Worm (Caenorhabditis elegans) whole organism, young adult: Measurements from ENCODE around the gene vps-53.

Experiments used
- ama-1 ChIP-seq, 3 experiments: fragments of 150-350 bp in 1 of 3; sonication (generic microtip) in 2 of 3; optimal IDR thresholded peaks; 2 replicates each; lab custom pipeline; 2014 to 2018; ENCODE audit warnings: missing biosample characterization in 2 of 3, missing genetic modification characterization in 2 of 3, missing genetic modification reagents in 2 of 3
- ceh-40 ChIP-seq: fragments of 200-800 bp; sonication (Bioruptor generic); IDR thresholded peaks from 2 replicates; pipeline ENCODE4 v1.3.6; 2022; ENCODE audit warnings: missing genetic modification characterization, missing compliant biosample characterization
- hsf-1 ChIP-seq: fragments of 200-800 bp; sonication (Bioruptor generic); IDR thresholded peaks from 2 replicates; pipeline ENCODE4 v1.3.6; 2022; ENCODE audit warnings: missing genetic modification reagents, missing genetic modification characterization, missing compliant biosample characterization
- lag-1 ChIP-seq: fragments of 200-800 bp; sonication (Bioruptor generic); IDR thresholded peaks from 2 replicates; pipeline ENCODE4 v1.3.6; 2022; ENCODE audit warnings: missing genetic modification reagents, missing genetic modification characterization, missing compliant biosample characterization
- lin-54 ChIP-seq: fragments of 200-800 bp; sonication (Bioruptor generic); optimal IDR thresholded peaks from 2 replicates; lab custom pipeline; 2018; ENCODE audit warnings: mild to moderate bottlenecking, missing genetic modification characterization, missing compliant biosample characterization
- lir-1 ChIP-seq: fragments of 200-800 bp; sonication (Bioruptor generic); conservative IDR thresholded peaks from 2 replicates; pipeline ENCODE4 v1.3.6; 2022; ENCODE audit warnings: missing genetic modification reagents, missing genetic modification characterization, missing compliant biosample characterization
- nhr-80 ChIP-seq: sonication (generic microtip); optimal IDR thresholded peaks from 2 replicates; lab custom pipeline; 2016; ENCODE audit warnings: missing genetic modification characterization, missing compliant biosample characterization
- somi-1 ChIP-seq: fragments of 200-800 bp; sonication (Bioruptor generic); optimal IDR thresholded peaks from 2 replicates; lab custom pipeline; 2018; ENCODE audit warnings: mild to moderate bottlenecking, missing genetic modification characterization, missing compliant biosample characterization
- tbx-9 ChIP-seq: sonication (generic microtip); optimal IDR thresholded peaks from 2 replicates; lab custom pipeline; 2016; ENCODE audit warnings: borderline replicate concordance, missing genetic modification characterization, inconsistent platforms, missing compliant biosample characterization
- unc-130 ChIP-seq: sonication (generic microtip); optimal IDR thresholded peaks from 2 replicates; lab custom pipeline; 2016; ENCODE audit warnings: missing genetic modification reagents, missing genetic modification characterization, missing compliant biosample characterization
- ztf-25 ChIP-seq: fragments of 200-800 bp; sonication (Bioruptor generic); IDR thresholded peaks from 2 replicates; pipeline ENCODE4 v1.3.6; 2022; ENCODE audit warnings: missing genetic modification reagents, missing genetic modification characterization, missing compliant biosample characterization
- ztf-3 ChIP-seq: fragments of 200-800 bp; sonication (Bioruptor generic); optimal IDR thresholded peaks from 2 replicates; lab custom pipeline; 2018; ENCODE audit warnings: mild to moderate bottlenecking, missing genetic modification characterization, missing compliant biosample characterization

DNA sequence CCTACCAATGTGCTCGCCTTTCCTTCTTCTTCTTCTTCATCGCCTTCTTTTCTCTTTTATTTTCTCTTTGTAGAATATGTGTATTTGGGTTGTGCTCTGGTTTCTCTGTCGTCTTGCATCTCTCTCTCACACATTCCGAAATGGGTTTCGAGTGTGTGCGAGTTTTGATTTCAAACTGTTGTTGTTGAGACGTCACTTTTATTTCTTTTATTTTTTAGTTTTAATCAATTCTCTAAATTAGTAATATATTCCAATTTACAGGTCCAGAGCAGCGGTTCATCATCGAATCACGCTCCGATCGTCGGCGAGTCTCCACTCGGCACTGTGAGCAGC, 52.7 kb downstream of the vps-53 start:
- TF ChIP-seq unc-130 (GFP tag; lab: Kevin White, UChicago) = no peak
- TF ChIP-seq ama-1 (optimal IDR thresholded peaks at IDR 0.05; lab: Kevin White, UChicago) = no peak
- TF ChIP-seq ama-1 (GFP tag; optimal IDR thresholded peaks at IDR 0.05; lab: Kevin White, UChicago) = no peak
- no peak for TF ChIP-seq lag-1 (GFP tag; lab: Robert Waterston, UW)
- TF ChIP-seq lin-54 (GFP tag; lab: Kevin White, UChicago) = no peak
- TF ChIP-seq ceh-40 (GFP tag; lab: Robert Waterston, UW) = no peak
- TF ChIP-seq tbx-9 (tag; lab: Kevin White, UChicago) = no peak
- TF ChIP-seq somi-1 (GFP tag; lab: Kevin White, UChicago) = no peak
- no peak for TF ChIP-seq lir-1
- TF ChIP-seq hsf-1 = no peak
- no peak for TF ChIP-seq nhr-80 (tag; lab: Kevin White, UChicago)
- no peak for TF ChIP-seq ztf-3 (GFP tag; lab: Kevin White, UChicago)
- no peak for TF ChIP-seq ztf-25 (GFP tag; lab: Robert Waterston, UW)
